Fruit fly (Drosophila melanogaster) whole organism, embryonic: ENCODE results near the gene LysRS.
A peak's percentile ranks its signal among the peaks of the same experiment; 100 is the strongest.

Source experiments
- Awh ChIP-seq: fragments of 200-800 bp; sonication (Bioruptor generic); IDR thresholded peaks from 2 replicates; pipeline ENCODE4, ENCODE4 v1.3.6; 2022; ENCODE audit warnings: missing biosample characterization, missing genetic modification characterization
- Bteb2 ChIP-seq: fragments of 200-800 bp; sonication (Bioruptor generic); optimal IDR thresholded peaks from 2 replicates; lab custom pipeline; 2016; ENCODE audit warnings: missing biosample characterization, missing genetic modification characterization
- CG10267 ChIP-seq: fragments of 200-800 bp; sonication (Bioruptor generic); optimal IDR thresholded peaks from 2 replicates; lab custom pipeline; 2018; ENCODE audit warnings: missing biosample characterization, mild to moderate bottlenecking, missing genetic modification characterization, moderate library complexity
- CG10959 ChIP-seq: fragments of 200-800 bp; sonication (Bioruptor generic); IDR thresholded peaks from 2 replicates; pipeline ENCODE4 v1.3.6; 2022; ENCODE audit warnings: missing biosample characterization, missing genetic modification characterization
- CG13287 ChIP-seq: fragments of 200-800 bp; sonication (Bioruptor generic); IDR thresholded peaks from 2 replicates; pipeline ENCODE4 v1.3.6; 2022; ENCODE audit warnings: missing biosample characterization, missing genetic modification characterization; ENCODE audit not compliant: partially characterized antibody
- CG15479 ChIP-seq: fragments of 200-800 bp; sonication (Bioruptor generic); optimal IDR thresholded peaks from 3 replicates; lab custom pipeline; 2019; ENCODE audit warnings: missing biosample characterization, mild to moderate bottlenecking, missing genetic modification characterization, moderate library complexity
- CG16863 ChIP-seq: fragments of 200-800 bp; sonication (Bioruptor generic); optimal IDR thresholded peaks from 3 replicates; lab custom pipeline; 2016; ENCODE audit warnings: missing biosample characterization, missing genetic modification characterization
- CG17385 ChIP-seq: fragments of 200-800 bp; sonication (Bioruptor generic); optimal IDR thresholded peaks from 3 replicates; lab custom pipeline; 2018; ENCODE audit warnings: missing biosample characterization, mild to moderate bottlenecking, missing genetic modification characterization
- CG18011 ChIP-seq: fragments of 200-800 bp; sonication (Bioruptor generic); optimal IDR thresholded peaks from 2 replicates; lab custom pipeline; 2017; ENCODE audit warnings: missing biosample characterization, missing genetic modification characterization, mild to moderate bottlenecking, moderate library complexity, missing genotype
- CG30020 ChIP-seq: fragments of 200-800 bp; optimal IDR thresholded peaks from 2 replicates; lab custom pipeline; 2019; ENCODE audit warnings: missing biosample characterization, mild to moderate bottlenecking, missing genetic modification characterization, moderate library complexity
- CG6791 ChIP-seq: fragments of 200-800 bp; sonication (Bioruptor generic); IDR thresholded peaks from 3 replicates; pipeline ENCODE4 v1.3.6; 2022; ENCODE audit warnings: missing biosample characterization, missing genetic modification characterization; ENCODE audit not compliant: partially characterized antibody
- CG7987 ChIP-seq: fragments of 200-800 bp; sonication (Bioruptor generic); optimal IDR thresholded peaks from 2 replicates; lab custom pipeline; 2018; ENCODE audit warnings: missing biosample characterization, mild to moderate bottlenecking, missing genetic modification characterization, moderate library complexity
- CG8359 ChIP-seq: fragments of 200-800 bp; sonication (Bioruptor generic); optimal IDR thresholded peaks from 2 replicates; lab custom pipeline; 2017; ENCODE audit warnings: missing biosample characterization, mild to moderate bottlenecking, missing genetic modification characterization, borderline replicate concordance
- CoRest ChIP-seq: fragments of 200-800 bp; sonication (Bioruptor generic); optimal IDR thresholded peaks from 3 replicates; lab custom pipeline; 2018; ENCODE audit warnings: missing biosample characterization, mild to moderate bottlenecking, missing genetic modification characterization, moderate library complexity
- D19A ChIP-seq: fragments of 200-800 bp; optimal IDR thresholded peaks from 3 replicates; lab custom pipeline; 2019; ENCODE audit warnings: missing biosample characterization, mild to moderate bottlenecking, missing genetic modification characterization, moderate library complexity
- Dbx ChIP-seq: fragments of 200-800 bp; sonication (Bioruptor generic); IDR thresholded peaks from 3 replicates; pipeline ENCODE4 v1.3.6; 2022; ENCODE audit warnings: missing biosample characterization, missing genetic modification characterization
- HLH4C ChIP-seq: fragments of 200-800 bp; sonication (Bioruptor generic); IDR thresholded peaks from 3 replicates; pipeline ENCODE4 v1.3.6; 2022; ENCODE audit warnings: missing biosample characterization, missing genetic modification characterization; ENCODE audit not compliant: partially characterized antibody
- Lhr ChIP-seq: fragments of 200-800 bp; sonication (Bioruptor generic); optimal IDR thresholded peaks from 3 replicates; lab custom pipeline; 2017; ENCODE audit warnings: mild to moderate bottlenecking, missing biosample characterization, missing genetic modification reagents, missing genetic modification characterization
- MBD-R2 ChIP-seq: fragments of 200-800 bp; sonication (Bioruptor generic); IDR thresholded peaks from 2 replicates; pipeline ENCODE4 v1.3.6; 2022; ENCODE audit warnings: missing biosample characterization, missing genetic modification characterization
- NC2β ChIP-seq: fragments of 200-800 bp; sonication (Bioruptor generic); optimal IDR thresholded peaks from 2 replicates; lab custom pipeline; 2016; ENCODE audit warnings: missing biosample characterization, missing genetic modification characterization
- NFAT ChIP-seq: fragments of 200-800 bp; sonication (Bioruptor generic); IDR thresholded peaks from 2 replicates; pipeline ENCODE4 v1.3.6; 2022; ENCODE audit warnings: missing biosample characterization, missing genetic modification characterization
- Side ChIP-seq: fragments of 200-800 bp; sonication (Bioruptor generic); optimal IDR thresholded peaks from 2 replicates; lab custom pipeline; 2016; ENCODE audit warnings: missing biosample characterization, missing genetic modification characterization
- Stat92E ChIP-seq, 3 experiments: fragments of >200 bp in 2 of 3; fragments of 200-800 bp in 1 of 3; sonication (Bioruptor generic) in 1 of 3; optimal IDR thresholded peaks; 2 replicates each; lab custom pipeline; 2017 to 2019; ENCODE audit warnings: missing biosample characterization in 3 of 3, missing genetic modification characterization in 3 of 3, mild to moderate bottlenecking in 1 of 3, moderate library complexity in 1 of 3
- Taf1 ChIP-seq: fragments of 200-800 bp; sonication (Bioruptor generic); IDR thresholded peaks from 2 replicates; pipeline ENCODE4 v1.3.6; 2022; ENCODE audit warnings: missing biosample characterization, missing genetic modification characterization
- Xrp1 ChIP-seq: fragments of 200-800 bp; sonication (Bioruptor generic); IDR thresholded peaks from 2 replicates; pipeline ENCODE4 v1.3.6; 2022; ENCODE audit warnings: missing biosample characterization, missing genetic modification characterization
- ab ChIP-seq: fragments of 200-800 bp; sonication (Bioruptor generic); optimal IDR thresholded peaks from 2 replicates; lab custom pipeline; 2016; ENCODE audit warnings: missing biosample characterization, missing genetic modification characterization
- al ChIP-seq: fragments of 200-800 bp; sonication (Bioruptor generic); IDR thresholded peaks from 2 replicates; pipeline ENCODE4 v1.3.6; 2022; ENCODE audit warnings: missing biosample characterization, missing genetic modification characterization
- aop ChIP-seq: fragments of 200-800 bp; sonication (Bioruptor generic); IDR thresholded peaks from 2 replicates; pipeline ENCODE4 v1.3.6; 2022; ENCODE audit warnings: missing biosample characterization, missing genetic modification characterization
- ara ChIP-seq: fragments of 200-800 bp; sonication (Bioruptor generic); IDR thresholded peaks from 2 replicates; pipeline ENCODE4 v1.3.6; 2022; ENCODE audit warnings: missing biosample characterization, missing genetic modification characterization
- ase ChIP-seq: fragments of 200-800 bp; sonication (Bioruptor generic); IDR thresholded peaks from 3 replicates; pipeline ENCODE4 v1.3.6; 2022; ENCODE audit warnings: missing biosample characterization, missing genetic modification characterization
- cas ChIP-seq: fragments of 200-800 bp; sonication (Bioruptor generic); IDR thresholded peaks from 2 replicates; pipeline ENCODE4 v1.3.6; 2022; ENCODE audit warnings: missing biosample characterization, missing genetic modification characterization
- dan ChIP-seq: fragments of 200-800 bp; sonication (Bioruptor generic); IDR thresholded peaks from 2 replicates; pipeline ENCODE4 v1.3.6; 2022; ENCODE audit warnings: missing biosample characterization, missing genetic modification characterization
- dm ChIP-seq: fragments of 200-800 bp; sonication (Bioruptor generic); optimal IDR thresholded peaks from 3 replicates; lab custom pipeline; 2016; ENCODE audit warnings: missing biosample characterization, missing genetic modification characterization
- dpn ChIP-seq, 2 experiments: fragments of 200-800 bp; sonication (Bioruptor generic); optimal IDR thresholded peaks; 3 replicates each; lab custom pipeline; 2016; ENCODE audit warnings: missing biosample characterization in 2 of 2, missing genetic modification characterization in 2 of 2
- esg ChIP-seq: fragments of 200-800 bp; sonication (Bioruptor generic); conservative IDR thresholded peaks from 2 replicates; pipeline ENCODE4 v1.3.6; 2022; ENCODE audit warnings: missing biosample characterization, missing genetic modification characterization
- exex ChIP-seq: fragments of 200-800 bp; sonication (Bioruptor generic); optimal IDR thresholded peaks from 4 replicates; lab custom pipeline; 2018; ENCODE audit warnings: missing biosample characterization, mild to moderate bottlenecking, missing genetic modification characterization, moderate library complexity
- gem ChIP-seq: fragments of 200-800 bp; sonication (Bioruptor generic); optimal IDR thresholded peaks from 2 replicates; lab custom pipeline; 2019; ENCODE audit warnings: missing biosample characterization, mild to moderate bottlenecking, missing genetic modification characterization, moderate library complexity
- kay ChIP-seq: fragments of 200-800 bp; sonication (Bioruptor generic); optimal IDR thresholded peaks from 2 replicates; lab custom pipeline; 2016; ENCODE audit warnings: missing biosample characterization, missing genetic modification characterization
- klu ChIP-seq: fragments of 200-800 bp; sonication (Bioruptor generic); IDR thresholded peaks from 2 replicates; pipeline ENCODE4 v1.3.6; 2022; ENCODE audit warnings: missing biosample characterization, missing genetic modification characterization
- kni ChIP-seq: fragments of 200-800 bp; sonication (Bioruptor generic); optimal IDR thresholded peaks from 3 replicates; lab custom pipeline; 2017; ENCODE audit warnings: mild to moderate bottlenecking, missing biosample characterization, missing genetic modification reagents, missing genetic modification characterization
- odd ChIP-seq: fragments of 200-800 bp; sonication (Bioruptor generic); optimal IDR thresholded peaks from 2 replicates; lab custom pipeline; 2017; ENCODE audit warnings: missing biosample characterization, mild to moderate bottlenecking, missing genetic modification characterization
- onecut ChIP-seq: fragments of 200-800 bp; sonication (Bioruptor generic); IDR thresholded peaks from 2 replicates; pipeline ENCODE4 v1.3.6; 2022; ENCODE audit warnings: missing biosample characterization, missing genetic modification characterization
- pb ChIP-seq: fragments of 200-800 bp; sonication (Bioruptor generic); optimal IDR thresholded peaks from 3 replicates; lab custom pipeline; 2016; ENCODE audit warnings: missing biosample characterization, missing genetic modification characterization
- seq ChIP-seq: fragments of 200-800 bp; sonication (Bioruptor generic); IDR thresholded peaks from 2 replicates; pipeline ENCODE4 v1.3.6; 2022; ENCODE audit warnings: missing biosample characterization, missing genetic modification characterization
- slou ChIP-seq: fragments of 200-800 bp; sonication (Bioruptor generic); optimal IDR thresholded peaks from 3 replicates; lab custom pipeline; 2016; ENCODE audit warnings: missing biosample characterization, missing genetic modification characterization
- slp2 ChIP-seq: fragments of 200-800 bp; sonication (Bioruptor generic); optimal IDR thresholded peaks from 2 replicates; lab custom pipeline; 2016; ENCODE audit warnings: missing biosample characterization, missing genetic modification characterization
- sr ChIP-seq: fragments of 200-800 bp; sonication (Bioruptor generic); IDR thresholded peaks from 3 replicates; pipeline ENCODE4 v1.3.6; 2022; ENCODE audit warnings: missing biosample characterization, missing genetic modification characterization
- toy ChIP-seq: fragments of 200-800 bp; sonication (Bioruptor generic); IDR thresholded peaks from 2 replicates; pipeline ENCODE4 v1.3.6; 2022; ENCODE audit warnings: missing biosample characterization, missing genetic modification characterization
- trem ChIP-seq: fragments of 200-800 bp; optimal IDR thresholded peaks from 3 replicates; lab custom pipeline; 2019; ENCODE audit warnings: missing biosample characterization, mild to moderate bottlenecking, missing genetic modification characterization, moderate library complexity
- ttk ChIP-seq: fragments of 200-800 bp; sonication (Bioruptor generic); IDR thresholded peaks from 2 replicates; pipeline ENCODE4 v2.1.2; 2022; ENCODE audit warnings: missing biosample characterization, missing genetic modification characterization
- zf30C ChIP-seq: fragments of 200-800 bp; sonication (Bioruptor generic); optimal IDR thresholded peaks from 3 replicates; lab custom pipeline; 2018; ENCODE audit warnings: missing biosample characterization, mild to moderate bottlenecking, missing genetic modification characterization

LysRS gene

dm6 chrX:9608727-9609419 lies at the start of gene LysRS, which contains the start of gene Hecw (continued):
- TF ChIP-seq CG6791 = no peak
- TF ChIP-seq CG16863 = no peak
- TF ChIP-seq zf30C (GFP tag; lab: Kevin White, UChicago) = no peak
- peak; percentile 36 for TF ChIP-seq CG10267 (tag; lab: Kevin White, UChicago)
- no peak for TF ChIP-seq toy (GFP tag; lab: Robert Waterston, UW)
- no peak; the same call in 2 of the 3 replicates for TF ChIP-seq HLH4C (GFP tag; lab: Robert Waterston, UW)
- no peak for TF ChIP-seq esg (GFP tag; lab: Robert Waterston, UW)
- TF ChIP-seq NFAT (GFP tag; lab: Robert Waterston, UW) = no peak
- TF ChIP-seq CG30020 (tag; lab: Kevin White, UChicago) = peak; percentile 9
- TF ChIP-seq CG7987 (GFP tag; lab: Kevin White, UChicago) = no peak
- no peak for TF ChIP-seq ase (GFP tag; lab: Robert Waterston, UW)
- TF ChIP-seq ara (GFP tag; lab: Robert Waterston, UW) = no peak
- TF ChIP-seq exex (tag; lab: Kevin White, UChicago) = no peak
- peak; percentile 50 for TF ChIP-seq trem (tag; lab: Kevin White, UChicago)
- no peak for TF ChIP-seq NC2β (GFP tag; lab: Kevin White, UChicago)
- TF ChIP-seq Dbx = no peak
- no peak for TF ChIP-seq Stat92E (GFP tag; optimal IDR thresholded peaks at IDR 0.05; lab: Kevin White, UChicago)
- TF ChIP-seq slou = no peak
- no peak for TF ChIP-seq D19A (tag; lab: Kevin White, UChicago)
- no peak for TF ChIP-seq ttk (GFP tag; lab: Robert Waterston, UW)
- no peak for TF ChIP-seq gem (tag; lab: Kevin White, UChicago)
- peak; percentile 31; the same call in 1 of the 2 replicates for TF ChIP-seq CG13287 (GFP tag; lab: Robert Waterston, UW)
- no peak for TF ChIP-seq Awh
- TF ChIP-seq pb = no peak
- no peak for TF ChIP-seq aop (GFP tag; lab: Robert Waterston, UW)
- no peak for TF ChIP-seq dpn (GFP tag; optimal IDR thresholded peaks at IDR 0.05; lab: Kevin White, UChicago)
- no peak for TF ChIP-seq Taf1
- TF ChIP-seq dm (GFP tag; lab: Kevin White, UChicago) = peak; percentile 72
- TF ChIP-seq CoRest = peak; percentile 34
- no peak for TF ChIP-seq Xrp1 (GFP tag; lab: Robert Waterston, UW)
- no peak for TF ChIP-seq cas (GFP tag; lab: Robert Waterston, UW)
- TF ChIP-seq al (GFP tag; lab: Robert Waterston, UW) = no peak
- peak; percentile 70 for TF ChIP-seq CG17385 (GFP tag; lab: Kevin White, UChicago)
- TF ChIP-seq Side (GFP tag; lab: Kevin White, UChicago) = no peak
- TF ChIP-seq CG18011 (GFP tag; lab: Kevin White, UChicago) = no peak
- peak; percentile 28; the same call in 1 of the 2 replicates for TF ChIP-seq onecut (GFP tag; lab: Robert Waterston, UW)
- no peak for TF ChIP-seq CG8359 (GFP tag; lab: Kevin White, UChicago)
- TF ChIP-seq Bteb2 = no peak
- no peak for TF ChIP-seq seq (GFP tag; lab: Robert Waterston, UW)
- TF ChIP-seq slp2 (GFP tag; lab: Kevin White, UChicago) = no peak
- TF ChIP-seq MBD-R2 = peak; percentile 87
- TF ChIP-seq sr (GFP tag; lab: Robert Waterston, UW) = no peak
- TF ChIP-seq CG15479 = no peak
- TF ChIP-seq odd (GFP tag; lab: Kevin White, UChicago) = no peak
- peak; percentile 71 for TF ChIP-seq Lhr (GFP tag; lab: Kevin White, UChicago)
- TF ChIP-seq dan (GFP tag; lab: Robert Waterston, UW) = no peak
- no peak for TF ChIP-seq CG10959
- TF ChIP-seq klu (GFP tag; lab: Robert Waterston, UW) = no peak
- no peak for TF ChIP-seq kay (GFP tag; lab: Kevin White, UChicago)
- peak; percentile 51 for TF ChIP-seq kni
- TF ChIP-seq ab = no peak
